Worm (Caenorhabditis elegans) whole organism, L4/young adult: ENCODE measurements around the gene F19G12.8.

Source experiments
- W03F9.2 ChIP-seq: fragments of 150-350 bp; optimal IDR thresholded peaks from 2 replicates; lab custom pipeline; 2014; ENCODE audit warnings: missing biosample characterization, missing genetic modification characterization
- dao-5 ChIP-seq: sonication (generic microtip); optimal IDR thresholded peaks from 2 replicates; lab custom pipeline; 2016; ENCODE audit warnings: missing genotype, missing genetic modification characterization, moderate library complexity, missing compliant biosample characterization
- him-1 ChIP-seq: sonication (generic microtip); optimal IDR thresholded peaks from 2 replicates; lab custom pipeline; 2016; ENCODE audit warnings: missing genotype, missing genetic modification reagents, missing genetic modification characterization, missing compliant biosample characterization

ce11 chrX:1420524-1420923, 3.4 kb downstream of the F19G12.8 start:
- no peak for TF ChIP-seq him-1 (tag; lab: Kevin White, UChicago)
- no peak for TF ChIP-seq dao-5 (tag; lab: Kevin White, UChicago)
- TF ChIP-seq W03F9.2 (tag; lab: Kevin White, UChicago) = no peak
